Worm (Caenorhabditis elegans) whole organism, L1 larva: ENCODE data around the gene F40A3.3.

Experiments
- C04F5.9 ChIP-seq: sonication (generic microtip); optimal IDR thresholded peaks from 2 replicates; lab custom pipeline; 2016; ENCODE audit warnings: missing genetic modification characterization, missing compliant biosample characterization
- blmp-1 ChIP-seq: fragments of 150-350 bp; optimal IDR thresholded peaks from 2 replicates; lab custom pipeline; 2014; ENCODE audit warnings: missing biosample characterization, missing genetic modification characterization
- ceh-63 ChIP-seq: fragments of 200-800 bp; sonication (Bioruptor generic); optimal IDR thresholded peaks from 2 replicates; lab custom pipeline; 2018; ENCODE audit warnings: mild to moderate bottlenecking, missing genetic modification characterization, missing compliant biosample characterization
- ceh-82 ChIP-seq, 3 experiments: fragments of 150-350 bp in 1 of 3; sonication (generic microtip) in 2 of 3; optimal IDR thresholded peaks; 2 replicates each; lab custom pipeline; 2014 to 2017; ENCODE audit warnings: missing biosample characterization in 3 of 3, missing genetic modification characterization in 3 of 3
- ceh-90 ChIP-seq: sonication (generic microtip); optimal IDR thresholded peaks from 2 replicates; lab custom pipeline; 2016; ENCODE audit warnings: missing genetic modification characterization, missing compliant biosample characterization
- dpl-1 ChIP-seq, 3 experiments: fragments of 150-350 bp in 2 of 3; sonication (generic microtip) in 1 of 3; optimal IDR thresholded peaks; 2 replicates each; lab custom pipeline; 2014 to 2017; ENCODE audit warnings: missing biosample characterization in 3 of 3, missing genetic modification characterization in 3 of 3, missing genetic modification reagents in 3 of 3
- dsc-1 ChIP-seq: sonication (generic microtip); optimal IDR thresholded peaks from 2 replicates; lab custom pipeline; 2016; ENCODE audit warnings: mild to moderate bottlenecking, missing genetic modification characterization, missing compliant biosample characterization
- efl-1 ChIP-seq, 4 experiments: fragments of 150-350 bp; optimal IDR thresholded peaks in 3 of 4; peaks in 1 of 4; 1 replicate in 1 of 4; 2 replicates in 3 of 4; lab custom pipeline; 2014; ENCODE audit warnings: missing biosample characterization in 2 of 4, missing genetic modification characterization in 2 of 4, missing genetic modification reagents in 2 of 4
- egl-13 ChIP-seq: sonication (generic microtip); optimal IDR thresholded peaks from 2 replicates; lab custom pipeline; 2016; ENCODE audit warnings: missing genotype, missing genetic modification reagents, missing genetic modification characterization, missing compliant biosample characterization
- elt-2 ChIP-seq: sonication (generic microtip); optimal IDR thresholded peaks from 2 replicates; lab custom pipeline; 2016; ENCODE audit warnings: missing genetic modification characterization, mild to moderate bottlenecking, inconsistent platforms, missing compliant biosample characterization, missing genetic modification reagents
- elt-3 ChIP-seq, 6 experiments: fragments of 150-350 bp in 1 of 6; sonication (generic microtip); optimal IDR thresholded peaks; 2 replicates each; lab custom pipeline; 2017 to 2018; ENCODE audit warnings: missing biosample characterization in 6 of 6, missing genetic modification characterization in 6 of 6, inconsistent platforms in 1 of 6
- ets-5 ChIP-seq: fragments of 200-800 bp; sonication (Bioruptor generic); IDR thresholded peaks from 2 replicates; pipeline ENCODE4 v1.3.6; 2022; ENCODE audit warnings: missing genetic modification characterization, missing compliant biosample characterization
- fkh-4 ChIP-seq: sonication (generic microtip); optimal IDR thresholded peaks from 2 replicates; lab custom pipeline; 2016; ENCODE audit warnings: missing compliant biosample characterization, missing genetic modification characterization, borderline replicate concordance
- jun-1 ChIP-seq: fragments of 150-350 bp; optimal IDR thresholded peaks from 2 replicates; lab custom pipeline; 2014; ENCODE audit warnings: missing biosample characterization, missing genetic modification reagents, missing genetic modification characterization
- lin-14 ChIP-seq: fragments of 200-800 bp; sonication (Bioruptor generic); optimal IDR thresholded peaks from 2 replicates; lab custom pipeline; 2018; ENCODE audit warnings: mild to moderate bottlenecking, missing genetic modification characterization, moderate library complexity, missing compliant biosample characterization
- lin-15B ChIP-seq: fragments of 150-350 bp; sonication (generic microtip); optimal IDR thresholded peaks from 3 replicates; lab custom pipeline; 2014; ENCODE audit warnings: missing biosample characterization, missing genetic modification characterization
- lin-39 ChIP-seq: fragments of 150-350 bp; optimal IDR thresholded peaks from 2 replicates; lab custom pipeline; 2014; ENCODE audit warnings: missing biosample characterization, missing genetic modification reagents, missing genetic modification characterization
- lsy-2 ChIP-seq, 2 experiments: fragments of 150-350 bp; optimal IDR thresholded peaks; 2 replicates each; lab custom pipeline; 2014; ENCODE audit warnings: missing biosample characterization in 2 of 2, missing genetic modification characterization in 2 of 2
- mep-1 ChIP-seq: fragments of 150-350 bp; optimal IDR thresholded peaks from 2 replicates; lab custom pipeline; 2014; ENCODE audit warnings: missing biosample characterization, missing genetic modification characterization
- nhr-11 ChIP-seq: fragments of 150-350 bp; optimal IDR thresholded peaks from 2 replicates; lab custom pipeline; 2014; ENCODE audit warnings: missing biosample characterization, missing genetic modification characterization
- nhr-19 ChIP-seq: fragments of 200-800 bp; sonication (Bioruptor generic); conservative IDR thresholded peaks from 2 replicates; pipeline ENCODE4 v1.3.6; 2022; ENCODE audit warnings: missing genetic modification characterization, missing compliant biosample characterization
- nhr-20 ChIP-seq: sonication (generic microtip); optimal IDR thresholded peaks from 2 replicates; lab custom pipeline; 2016; ENCODE audit warnings: mild to moderate bottlenecking, missing genetic modification characterization, missing compliant biosample characterization
- nhr-28 ChIP-seq: fragments of 150-350 bp; optimal IDR thresholded peaks from 2 replicates; lab custom pipeline; 2014; ENCODE audit warnings: missing biosample characterization, missing genetic modification characterization
- nhr-47 ChIP-seq: sonication (generic microtip); optimal IDR thresholded peaks from 2 replicates; lab custom pipeline; 2016; ENCODE audit warnings: mild to moderate bottlenecking, missing genetic modification characterization, moderate library complexity, missing compliant biosample characterization
- nhr-71 ChIP-seq: sonication (generic microtip); optimal IDR thresholded peaks from 2 replicates; lab custom pipeline; 2016; ENCODE audit warnings: mild to moderate bottlenecking, missing genetic modification characterization, moderate library complexity, missing compliant biosample characterization
- nhr-76 ChIP-seq: sonication (generic microtip); optimal IDR thresholded peaks from 2 replicates; lab custom pipeline; 2017; ENCODE audit warnings: missing biosample characterization, missing genetic modification characterization
- nhr-84 ChIP-seq: sonication (generic microtip); optimal IDR thresholded peaks from 2 replicates; lab custom pipeline; 2017; ENCODE audit warnings: missing biosample characterization, missing genetic modification characterization
- pag-3 ChIP-seq: sonication (generic microtip); optimal IDR thresholded peaks from 2 replicates; lab custom pipeline; 2017; ENCODE audit warnings: missing genetic modification characterization, mild to moderate bottlenecking, missing compliant biosample characterization, antibody characterized with exemption, borderline replicate concordance; ENCODE audit not compliant: insufficient read depth
- rnt-1 ChIP-seq: sonication (generic microtip); optimal IDR thresholded peaks from 2 replicates; lab custom pipeline; 2016; ENCODE audit warnings: mild to moderate bottlenecking, missing genetic modification characterization, moderate library complexity, missing compliant biosample characterization
- snu-23 ChIP-seq: sonication (generic microtip); optimal IDR thresholded peaks from 2 replicates; lab custom pipeline; 2016; ENCODE audit warnings: missing genetic modification characterization, missing compliant biosample characterization
- sup-37 ChIP-seq: fragments of 200-800 bp; sonication (Bioruptor generic); optimal IDR thresholded peaks from 2 replicates; lab custom pipeline; 2018; ENCODE audit warnings: mild to moderate bottlenecking, missing genetic modification characterization, missing compliant biosample characterization
- swsn-7 ChIP-seq: sonication (generic microtip); optimal IDR thresholded peaks from 2 replicates; lab custom pipeline; 2016; ENCODE audit warnings: missing genetic modification characterization, missing compliant biosample characterization
- tbx-2 ChIP-seq: sonication (generic microtip); optimal IDR thresholded peaks from 2 replicates; lab custom pipeline; 2016; ENCODE audit warnings: missing genetic modification characterization, missing compliant biosample characterization
- tlp-1 ChIP-seq: fragments of 150-350 bp; optimal IDR thresholded peaks from 2 replicates; lab custom pipeline; 2014; ENCODE audit warnings: missing biosample characterization, missing genetic modification characterization
- unc-130 ChIP-seq: fragments of 150-350 bp; optimal IDR thresholded peaks from 2 replicates; lab custom pipeline; 2017; ENCODE audit warnings: missing biosample characterization, missing genetic modification characterization, inconsistent platforms
- unc-86 ChIP-seq: sonication (generic microtip); optimal IDR thresholded peaks from 2 replicates; lab custom pipeline; 2016; ENCODE audit warnings: missing genetic modification characterization, missing compliant biosample characterization
- ztf-4 ChIP-seq: fragments of 150-350 bp; optimal IDR thresholded peaks from 2 replicates; lab custom pipeline; 2014; ENCODE audit warnings: missing biosample characterization, missing genetic modification characterization

Gene F40A3.3

ce11 chrV:7888036-7888435, 10.8 kb downstream of the F40A3.3 start:
- no peak for TF ChIP-seq jun-1 (tag; lab: Kevin White, UChicago)
- TF ChIP-seq efl-1 (optimal IDR thresholded peaks at IDR 0.05; lab: Kevin White, UChicago) = no peak
- TF ChIP-seq efl-1 (GFP tag; optimal IDR thresholded peaks at IDR 0.05 in 1 of 2; lab: Kevin White, UChicago) = peak in 1 of 2 experiments; percentile 47
- TF ChIP-seq lin-14 (GFP tag; lab: Kevin White, UChicago) = peak; percentile 5
- TF ChIP-seq unc-130 = no peak
- TF ChIP-seq elt-2 (tag; lab: Kevin White, UChicago) = peak; percentile 40
- TF ChIP-seq, all 84 proteins: peak for 3

ce11 chrV:7891230-7891629, 14.0 kb downstream of the F40A3.3 start, which contains the start of gene F40A3.1:
F40A3.1 (plus strand) TSS chrV:7891530.
- TF ChIP-seq elt-3 (tag; optimal IDR thresholded peaks at IDR 0.05; lab: Kevin White, UChicago) (no peak), nhr-11 (tag; lab: Kevin White, UChicago) (no peak), efl-1 (optimal IDR thresholded peaks at IDR 0.05; lab: Kevin White, UChicago) (no peak), efl-1 (GFP tag; optimal IDR thresholded peaks at IDR 0.05 in 1 of 2; lab: Kevin White, UChicago) (peak in 1 of 2 experiments; percentile 3), ceh-90 (no peak), dpl-1 (GFP tag; optimal IDR thresholded peaks at IDR 0.05; lab: Kevin White, UChicago) (no peak), blmp-1 (tag; lab: Kevin White, UChicago) (no peak)
- TF ChIP-seq, all 84 proteins: peak for 1

- TF ChIP-seq efl-1 (optimal IDR thresholded peaks at IDR 0.05; lab: Kevin White, UChicago) (peak; percentile 3 to 24), efl-1 (GFP tag; optimal IDR thresholded peaks at IDR 0.05 in 1 of 2; lab: Kevin White, UChicago) (peak; percentile 11 to 82), sup-37 (no peak), nhr-28 (tag; lab: Kevin White, UChicago) (no peak), snu-23 (GFP tag; lab: Kevin White, UChicago) (peak; percentile 62), nhr-76 (tag; lab: Kevin White, UChicago) (no peak), lin-39 (peak; percentile 41), ceh-63 (GFP tag; lab: Kevin White, UChicago) (peak; percentile 77), swsn-7 (tag; lab: Kevin White, UChicago) (peak; percentile 37), fkh-4 (tag; lab: Kevin White, UChicago) (peak; percentile 6), nhr-47 (tag; lab: Kevin White, UChicago) (peak; percentile 29), nhr-19 (GFP tag; lab: Robert Waterston, UW) (peak; percentile 56), blmp-1 (tag; lab: Kevin White, UChicago) (no peak), dsc-1 (tag; lab: Kevin White, UChicago) (peak; percentile 54), ceh-82 (tag; optimal IDR thresholded peaks at IDR 0.05; lab: Kevin White, UChicago) (no peak), nhr-71 (tag; lab: Kevin White, UChicago) (peak; percentile 79), egl-13 (tag; lab: Kevin White, UChicago) (peak; percentile 64), unc-86 (tag; lab: Kevin White, UChicago) (no peak), tbx-2 (tag; lab: Kevin White, UChicago) (no peak), nhr-20 (tag; lab: Kevin White, UChicago) (peak; percentile 10), mep-1 (peak; percentile 20), lsy-2 (tag; optimal IDR thresholded peaks at IDR 0.05; lab: Kevin White, UChicago) (peak; percentile 39 to 41), rnt-1 (tag; lab: Kevin White, UChicago) (peak; percentile 80), ztf-4 (tag; lab: Kevin White, UChicago) (peak; percentile 40), pag-3 (peak; percentile 100), lin-14 (GFP tag; lab: Kevin White, UChicago) (peak; percentile 86)
- TF ChIP-seq, all 84 proteins: peak for 18
Observed at ce11 chrV:7893812-7894381, 16.7 kb downstream of the F40A3.3 start, which contains the start of gene F40A3.6. F40A3.6 (minus strand) TSS chrV:7893862.

ce11 chrV:7899761-7900160, 22.5 kb downstream of the F40A3.3 start, which contains the start of gene F40A3.7:
F40A3.7 (minus strand) TSS chrV:7899861.
- TF ChIP-seq lin-39 (no peak), tlp-1 (tag; lab: Kevin White, UChicago) (no peak), C04F5.9 (tag; lab: Kevin White, UChicago) (no peak), ceh-90 (no peak), nhr-47 (tag; lab: Kevin White, UChicago) (no peak), unc-86 (tag; lab: Kevin White, UChicago) (no peak), efl-1 (optimal IDR thresholded peaks at IDR 0.05; lab: Kevin White, UChicago) (no peak), efl-1 (GFP tag; optimal IDR thresholded peaks at IDR 0.05 in 1 of 2; lab: Kevin White, UChicago) (no peak), nhr-84 (tag; lab: Kevin White, UChicago) (no peak), ceh-82 (tag; optimal IDR thresholded peaks at IDR 0.05; lab: Kevin White, UChicago) (no peak), lsy-2 (tag; optimal IDR thresholded peaks at IDR 0.05; lab: Kevin White, UChicago) (no peak), ets-5 (GFP tag; lab: Robert Waterston, UW) (no peak), lin-15B (tag; lab: Kevin White, UChicago) (no peak)
